Fruit fly (Drosophila melanogaster) whole organism, adult: ENCODE results near the gene CG46397.

Source experiments
- CG11617 ChIP-seq: fragments of 200-800 bp; sonication (Bioruptor generic); optimal IDR thresholded peaks from 2 replicates; lab custom pipeline; 2017; ENCODE audit warnings: mild to moderate bottlenecking, missing biosample characterization, missing genetic modification reagents, missing genetic modification characterization
- CG12768 ChIP-seq: fragments of 200-800 bp; sonication (Bioruptor generic); optimal IDR thresholded peaks from 2 replicates; lab custom pipeline; 2017; ENCODE audit warnings: missing biosample characterization, missing genetic modification characterization, mild to moderate bottlenecking, moderate library complexity, missing genetic modification reagents
- CG14711 ChIP-seq: fragments of 200-800 bp; sonication (Bioruptor generic); optimal IDR thresholded peaks from 2 replicates; lab custom pipeline; 2018; ENCODE audit warnings: missing biosample characterization, mild to moderate bottlenecking, missing genetic modification characterization, moderate library complexity
- CG1620 ChIP-seq: fragments of 200-800 bp; sonication (Bioruptor generic); optimal IDR thresholded peaks from 2 replicates; lab custom pipeline; 2016; ENCODE audit warnings: missing biosample characterization, missing genetic modification characterization
- CG33017 ChIP-seq: fragments of 200-800 bp; sonication (Bioruptor generic); optimal IDR thresholded peaks from 2 replicates; lab custom pipeline; 2018; ENCODE audit warnings: missing biosample characterization, mild to moderate bottlenecking, missing genetic modification characterization, moderate library complexity
- CG5204 ChIP-seq: fragments of 200-800 bp; sonication (Bioruptor generic); optimal IDR thresholded peaks from 2 replicates; lab custom pipeline; 2016; ENCODE audit warnings: missing biosample characterization, missing genetic modification characterization
- CG7045 ChIP-seq: fragments of 200-800 bp; sonication (Bioruptor generic); optimal IDR thresholded peaks from 2 replicates; lab custom pipeline; 2017; ENCODE audit warnings: missing biosample characterization, mild to moderate bottlenecking, missing genetic modification characterization
- CG7101 ChIP-seq: fragments of 200-800 bp; sonication (Bioruptor generic); optimal IDR thresholded peaks from 2 replicates; lab custom pipeline; 2018; ENCODE audit warnings: missing biosample characterization, mild to moderate bottlenecking, missing genetic modification characterization, moderate library complexity
- Clk ChIP-seq: fragments of 200-800 bp; sonication (Bioruptor generic); optimal IDR thresholded peaks from 2 replicates; lab custom pipeline; 2017; ENCODE audit warnings: missing biosample characterization, missing genetic modification characterization
- Crg-1 ChIP-seq: fragments of 200-800 bp; sonication (Bioruptor generic); optimal IDR thresholded peaks from 2 replicates; lab custom pipeline; 2016; ENCODE audit warnings: missing biosample characterization, missing genetic modification characterization
- Hr96 ChIP-seq: fragments of 200-800 bp; sonication (Bioruptor generic); optimal IDR thresholded peaks from 2 replicates; lab custom pipeline; 2016; ENCODE audit warnings: missing biosample characterization, missing genetic modification characterization
- Mnt ChIP-seq: fragments of 200-800 bp; sonication (Bioruptor generic); optimal IDR thresholded peaks from 2 replicates; lab custom pipeline; 2016; ENCODE audit warnings: missing biosample characterization, mild to moderate bottlenecking, missing genetic modification characterization
- bab1 ChIP-seq: fragments of 200-800 bp; sonication (Bioruptor generic); optimal IDR thresholded peaks from 3 replicates; lab custom pipeline; 2019; ENCODE audit warnings: missing biosample characterization, mild to moderate bottlenecking, missing genetic modification characterization, moderate library complexity
- cic ChIP-seq: fragments of 200-800 bp; sonication (Bioruptor generic); optimal IDR thresholded peaks from 2 replicates; lab custom pipeline; 2017; ENCODE audit warnings: missing biosample characterization, mild to moderate bottlenecking, missing genetic modification characterization, moderate library complexity
- cnc ChIP-seq, 2 experiments: fragments of >200 bp; optimal IDR thresholded peaks; 2 replicates each; lab custom pipeline; 2017
- kay ChIP-seq: fragments of 200-800 bp; sonication (Bioruptor generic); peaks from one replicate; lab custom pipeline; 2016; ENCODE audit warnings: missing biosample characterization, missing genetic modification characterization, borderline replicate concordance
- ovo ChIP-seq: fragments of 200-800 bp; sonication (Bioruptor generic); optimal IDR thresholded peaks from 2 replicates; lab custom pipeline; 2016; ENCODE audit warnings: missing biosample characterization, missing genetic modification characterization
- pad ChIP-seq: fragments of 200-800 bp; sonication (Bioruptor generic); optimal IDR thresholded peaks from 3 replicates; lab custom pipeline; 2017; ENCODE audit warnings: missing biosample characterization, missing genetic modification characterization, mild to moderate bottlenecking, moderate library complexity, missing genetic modification reagents
- tj ChIP-seq: fragments of 200-800 bp; sonication (Bioruptor generic); optimal IDR thresholded peaks from 3 replicates; lab custom pipeline; 2017; ENCODE audit warnings: missing biosample characterization, mild to moderate bottlenecking, missing genetic modification characterization, moderate library complexity
- toe ChIP-seq: fragments of 200-800 bp; sonication (Bioruptor generic); optimal IDR thresholded peaks from 2 replicates; lab custom pipeline; 2016; ENCODE audit warnings: missing biosample characterization, missing genetic modification characterization

The CG46397 gene

dm6 chr2L:8980359-8980758 is 33.3 kb downstream of the CG46397 start, which contains the start of gene CG18662:
Gene CG18662, plus strand, starts transcription at chr2L:8980659.
- no peak for TF ChIP-seq ovo
- peak; percentile 69 for TF ChIP-seq kay (GFP tag; lab: Kevin White, UChicago)

dm6 chr2L:8982584-8983302 is 35.7 kb downstream of the CG46397 start:
- TF ChIP-seq toe, result no peak
- no peak for TF ChIP-seq CG5204 (GFP tag; lab: Kevin White, UChicago)
- no peak for TF ChIP-seq Mnt (GFP tag; lab: Kevin White, UChicago)
- no peak for TF ChIP-seq kay (GFP tag; lab: Kevin White, UChicago)
- TF ChIP-seq CG7101 (tag; lab: Kevin White, UChicago), result no peak
- no peak for TF ChIP-seq ovo
- TF ChIP-seq CG14711 (tag; lab: Kevin White, UChicago), result no peak
- TF ChIP-seq cic (GFP tag; lab: Kevin White, UChicago), result no peak
- TF ChIP-seq CG7045 (GFP tag; lab: Kevin White, UChicago), result no peak
- no peak for TF ChIP-seq CG1620 (GFP tag; lab: Kevin White, UChicago)
- TF ChIP-seq Clk (GFP tag; lab: Kevin White, UChicago), result no peak
- no peak for TF ChIP-seq bab1 (GFP tag; lab: Kevin White, UChicago)
- no peak for TF ChIP-seq Hr96 (GFP tag; lab: Kevin White, UChicago)

- TF ChIP-seq Clk (GFP tag; lab: Kevin White, UChicago), result no peak
- peak; percentile 73 for TF ChIP-seq ovo
- TF ChIP-seq Hr96 (GFP tag; lab: Kevin White, UChicago), result no peak
- peak; percentile 42 for TF ChIP-seq pad (GFP tag; lab: Kevin White, UChicago)
- peak; percentile 89 for TF ChIP-seq bab1 (GFP tag; lab: Kevin White, UChicago)
- TF ChIP-seq CG12768 (GFP tag; lab: Kevin White, UChicago), result peak; percentile 31
- peak; percentile 63 for TF ChIP-seq Crg-1 (GFP tag; lab: Kevin White, UChicago)
- TF ChIP-seq cnc (optimal IDR thresholded peaks at IDR 0.05; lab: Kevin White, UChicago), result no peak
- TF ChIP-seq CG33017, result peak; percentile 63
- peak; percentile 54 for TF ChIP-seq Mnt (GFP tag; lab: Kevin White, UChicago)
- TF ChIP-seq kay (GFP tag; lab: Kevin White, UChicago), result no peak
- peak; percentile 79 for TF ChIP-seq CG14711 (tag; lab: Kevin White, UChicago)
- peak; percentile 52 for TF ChIP-seq CG7045 (GFP tag; lab: Kevin White, UChicago)
- no peak for TF ChIP-seq cic (GFP tag; lab: Kevin White, UChicago)
- TF ChIP-seq CG1620 (GFP tag; lab: Kevin White, UChicago), result peak; percentile 46
- peak; percentile 57 for TF ChIP-seq tj
- no peak for TF ChIP-seq toe
- peak; percentile 53 for TF ChIP-seq CG5204 (GFP tag; lab: Kevin White, UChicago)
- TF ChIP-seq CG7101 (tag; lab: Kevin White, UChicago), result peak; percentile 84
- peak; percentile 64 for TF ChIP-seq CG11617 (GFP tag; lab: Kevin White, UChicago)
Measured at dm6 chr2L:8984614-8985318, 37.7 kb downstream of the CG46397 start, which contains the start of gene CG13101. Gene CG13101, minus strand, starts transcription at chr2L:8984872.

- TF ChIP-seq CG7101 (tag; lab: Kevin White, UChicago) (no peak), CG5204 (GFP tag; lab: Kevin White, UChicago) (no peak), ovo (no peak), CG7045 (GFP tag; lab: Kevin White, UChicago) (no peak), cic (GFP tag; lab: Kevin White, UChicago) (peak; percentile 7), Mnt (GFP tag; lab: Kevin White, UChicago) (no peak), CG11617 (GFP tag; lab: Kevin White, UChicago) (no peak), cnc (optimal IDR thresholded peaks at IDR 0.05; lab: Kevin White, UChicago) (no peak), CG33017 (no peak), kay (GFP tag; lab: Kevin White, UChicago) (peak; percentile 77), CG1620 (GFP tag; lab: Kevin White, UChicago) (no peak), Hr96 (GFP tag; lab: Kevin White, UChicago) (no peak), CG12768 (GFP tag; lab: Kevin White, UChicago) (no peak), Crg-1 (GFP tag; lab: Kevin White, UChicago) (no peak), bab1 (GFP tag; lab: Kevin White, UChicago) (no peak), tj (no peak)
Measured at dm6 chr2L:8987251-8987937, 40.3 kb downstream of the CG46397 start.

- TF ChIP-seq CG1620 (GFP tag; lab: Kevin White, UChicago) (no peak), Crg-1 (GFP tag; lab: Kevin White, UChicago) (no peak), CG7101 (tag; lab: Kevin White, UChicago) (no peak), bab1 (GFP tag; lab: Kevin White, UChicago) (no peak), tj (peak; percentile 39), kay (GFP tag; lab: Kevin White, UChicago) (peak; percentile 10), Mnt (GFP tag; lab: Kevin White, UChicago) (peak; percentile 83), CG14711 (tag; lab: Kevin White, UChicago) (no peak), CG33017 (no peak), CG12768 (GFP tag; lab: Kevin White, UChicago) (no peak), Clk (GFP tag; lab: Kevin White, UChicago) (no peak), CG7045 (GFP tag; lab: Kevin White, UChicago) (no peak), pad (GFP tag; lab: Kevin White, UChicago) (peak; percentile 59), ovo (peak; percentile 80)
Measured at dm6 chr2L:8989037-8989591, 42.0 kb downstream of the CG46397 start, which contains the start of gene rost. Gene rost, minus strand, starts transcription at chr2L:8989539.
